Worm (Caenorhabditis elegans) whole organism, L2 larva: Measurements from ENCODE around the gene drr-1.

Source experiments
- ama-1 ChIP-seq: fragments of 150-350 bp; optimal IDR thresholded peaks from 2 replicates; lab custom pipeline; 2018; ENCODE audit warnings: inconsistent platforms
- blmp-1 ChIP-seq: sonication (generic microtip); optimal IDR thresholded peaks from 2 replicates; lab custom pipeline; 2017; ENCODE audit warnings: missing genetic modification characterization, mild to moderate bottlenecking, missing compliant biosample characterization, antibody characterized with exemption, moderate library complexity; ENCODE audit not compliant: insufficient read depth
- ceh-16 ChIP-seq: fragments of 150-350 bp; optimal IDR thresholded peaks from 2 replicates; lab custom pipeline; 2014; ENCODE audit warnings: missing biosample characterization, missing genetic modification characterization
- dmd-4 ChIP-seq: sonication (generic microtip); optimal IDR thresholded peaks from 2 replicates; lab custom pipeline; 2017; ENCODE audit warnings: missing biosample characterization, missing genetic modification characterization
- mdl-1 ChIP-seq, 2 experiments: fragments of 150-350 bp in 1 of 2; sonication (generic microtip) in 1 of 2; optimal IDR thresholded peaks; 2 replicates each; lab custom pipeline; 2017; ENCODE audit warnings: missing biosample characterization in 2 of 2, missing genetic modification characterization in 2 of 2
- nhr-237 ChIP-seq: fragments of 150-350 bp; optimal IDR thresholded peaks from 2 replicates; lab custom pipeline; 2014; ENCODE audit warnings: missing biosample characterization, missing genetic modification characterization
- skn-1 ChIP-seq: sonication (generic microtip); optimal IDR thresholded peaks from 2 replicates; lab custom pipeline; 2017; ENCODE audit warnings: missing biosample characterization, missing genetic modification characterization
- ztf-4 ChIP-seq: fragments of 150-350 bp; optimal IDR thresholded peaks from 2 replicates; lab custom pipeline; 2014; ENCODE audit warnings: missing biosample characterization, missing genetic modification characterization

DNA sequence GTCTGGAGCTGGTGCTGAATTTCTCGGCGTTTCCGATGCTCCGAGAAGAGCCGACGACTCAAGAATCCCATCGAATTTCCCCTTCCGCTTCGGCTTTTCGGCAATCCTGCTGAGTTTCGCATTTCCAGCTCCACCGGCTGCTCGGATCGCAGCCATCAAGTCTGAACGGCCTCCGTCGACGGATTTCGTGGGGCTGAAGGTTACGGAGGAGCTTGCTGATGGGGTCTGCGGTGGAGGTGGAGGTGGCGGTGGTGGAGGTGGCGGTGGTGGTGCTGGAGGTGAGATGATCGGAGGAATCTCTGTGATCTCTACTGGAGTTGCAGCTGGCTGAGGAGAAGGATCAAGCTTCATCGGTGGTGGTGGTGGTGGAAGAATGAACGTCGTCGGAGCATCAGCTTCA is 47.3 kb upstream of the drr-1 start:
- no peak for TF ChIP-seq dmd-4
- no peak for TF ChIP-seq nhr-237 (tag; lab: Kevin White, UChicago)
- no peak for TF ChIP-seq ama-1 (lab: Kevin White, UChicago)
- no peak for TF ChIP-seq ztf-4
- TF ChIP-seq mdl-1 (tag; optimal IDR thresholded peaks at IDR 0.05; lab: Kevin White, UChicago): no peak
- no peak for TF ChIP-seq blmp-1 (tag; lab: Kevin White, UChicago)
- no peak for TF ChIP-seq skn-1 (tag; lab: Kevin White, UChicago)
- no peak for TF ChIP-seq ceh-16 (tag; lab: Kevin White, UChicago)
